Comparison of ENCODE assay signal across 4 worm cellular contexts in genomic region chrIV:1920513-1920912, ce11.
TF ChIP-seq lines count a peak whose summit lies in the region.

No protein-coding gene starts in this region.

TF ChIP-seq in whole organism, L4 larva, 104 proteins besides CTCF, POLR2A, EP300 and RAD21:
- TF ChIP-seq aha-1 (tag; lab: Kevin White, UChicago) (peak; percentile 65), dmd-8 (GFP tag; IDR thresholded peaks at IDR 0.05; lab: Robert Waterston, UW) (0 out of 2 replicates have a peak, but pooled peaks have one; percentile 41), nhr-25 (tag; optimal IDR thresholded peaks at IDR 0.05; lab: Kevin White, UChicago; ENCODE audit: borderline replicate concordance, insufficient read depth) (no peak)

TF ChIP-seq in whole organism, early embryonic, 17 proteins besides CTCF, POLR2A, EP300 and RAD21:
- TF ChIP-seq scrt-1 (GFP tag; IDR thresholded peaks at IDR 0.05; lab: Robert Waterston, UW), result no peak
- peak; percentile 73 for TF ChIP-seq ceh-36 (tag; optimal IDR thresholded peaks at IDR 0.05; lab: Kevin White, UChicago)
- no peak for TF ChIP-seq pes-1 (GFP tag; IDR thresholded peaks at IDR 0.05; lab: Robert Waterston, UW)

TF ChIP-seq in whole organism, late embryonic, 69 proteins besides CTCF, POLR2A, EP300 and RAD21:
- TF ChIP-seq che-1 (tag; optimal IDR thresholded peaks at IDR 0.05; lab: Kevin White, UChicago) (no peak), dve-1 (tag; optimal IDR thresholded peaks at IDR 0.05; lab: Kevin White, UChicago) (peak; percentile 67)

TF ChIP-seq in whole organism, midembryonic, 9 proteins besides CTCF, POLR2A, EP300 and RAD21:
- TF ChIP-seq klf-2 (GFP tag; conservative IDR thresholded peaks at IDR 0.05; lab: Robert Waterston, UW) (no peak), ztf-29 (GFP tag; IDR thresholded peaks at IDR 0.05; lab: Robert Waterston, UW) (peak; percentile 8; the same call in 1 of the 2 replicates)

Comparison
In these comparisons a context has a peak if more than half of its experiments do, and no peak if none do; other contexts are left out.
1. Of the 7 proteins assayed by ChIP-seq in both whole organism, L4 larva and whole organism, late embryonic: peak only in whole organism, L4 larva: none; only in whole organism, late embryonic: dve-1; in both: none; in neither: 6.